Worm (Caenorhabditis elegans) whole organism, L2 larva: ENCODE measurements around the gene sri-40.
"Not testable (repeated sequence)": the region's sequence is repeated elsewhere in the genome, so short reads cannot be mapped to it uniquely, and the experiment has no call there.

Source experiments
- F13H6.1 ChIP-seq: sonication (generic microtip); optimal IDR thresholded peaks from 2 replicates; lab custom pipeline; 2016; ENCODE audit warnings: missing genetic modification characterization, missing compliant biosample characterization
- Y55F3AM.14 ChIP-seq: fragments of 200-800 bp; sonication (Bioruptor generic); optimal IDR thresholded peaks from 2 replicates; lab custom pipeline; 2018; ENCODE audit warnings: mild to moderate bottlenecking, missing genetic modification characterization, missing compliant biosample characterization
- alr-1 ChIP-seq: fragments of 150-350 bp; optimal IDR thresholded peaks from 2 replicates; lab custom pipeline; 2014; ENCODE audit warnings: missing biosample characterization, missing genetic modification characterization
- aly-2 ChIP-seq: fragments of 150-350 bp; optimal IDR thresholded peaks from 2 replicates; lab custom pipeline; 2014; ENCODE audit warnings: missing biosample characterization, missing genetic modification characterization
- ceh-16 ChIP-seq: fragments of 150-350 bp; optimal IDR thresholded peaks from 2 replicates; lab custom pipeline; 2014; ENCODE audit warnings: missing biosample characterization, missing genetic modification characterization
- ceh-82 ChIP-seq: fragments of 150-350 bp; optimal IDR thresholded peaks from 2 replicates; lab custom pipeline; 2014; ENCODE audit warnings: missing biosample characterization, missing genetic modification characterization
- crh-2 ChIP-seq: sonication (generic microtip); optimal IDR thresholded peaks from 2 replicates; lab custom pipeline; 2017; ENCODE audit warnings: missing biosample characterization, missing genetic modification characterization
- dmd-4 ChIP-seq: sonication (generic microtip); optimal IDR thresholded peaks from 2 replicates; lab custom pipeline; 2017; ENCODE audit warnings: missing biosample characterization, missing genetic modification characterization
- egl-27 ChIP-seq: sonication (generic microtip); optimal IDR thresholded peaks from 3 replicates; lab custom pipeline; 2017; ENCODE audit warnings: missing biosample characterization, missing genetic modification reagents, missing genetic modification characterization
- elt-1 ChIP-seq: fragments of 150-350 bp; optimal IDR thresholded peaks from 2 replicates; lab custom pipeline; 2014; ENCODE audit warnings: missing biosample characterization, missing genetic modification characterization
- elt-3 ChIP-seq: sonication (generic microtip); optimal IDR thresholded peaks from 2 replicates; lab custom pipeline; 2017; ENCODE audit warnings: missing biosample characterization, missing genetic modification characterization
- gmeb-1 ChIP-seq: fragments of 150-350 bp; optimal IDR thresholded peaks from 2 replicates; lab custom pipeline; 2014; ENCODE audit warnings: missing biosample characterization, missing genetic modification characterization
- lin-11 ChIP-seq: fragments of 150-350 bp; sonication (generic microtip); optimal IDR thresholded peaks from 2 replicates; lab custom pipeline; 2014; ENCODE audit warnings: missing biosample characterization, missing genetic modification characterization, inconsistent platforms, mixed read lengths
- lin-13 ChIP-seq: fragments of 150-350 bp; optimal IDR thresholded peaks from 2 replicates; lab custom pipeline; 2014; ENCODE audit warnings: missing biosample characterization, missing genetic modification reagents, missing genetic modification characterization
- lin-39 ChIP-seq: fragments of 150-350 bp; optimal IDR thresholded peaks from 2 replicates; lab custom pipeline; 2014; ENCODE audit warnings: missing biosample characterization, missing genetic modification reagents, missing genetic modification characterization
- mab-5 ChIP-seq: fragments of 150-350 bp; optimal IDR thresholded peaks from 2 replicates; lab custom pipeline; 2014; ENCODE audit warnings: missing biosample characterization, missing genetic modification characterization
- nhr-11 ChIP-seq: fragments of 150-350 bp; optimal IDR thresholded peaks from 2 replicates; lab custom pipeline; 2014; ENCODE audit warnings: missing biosample characterization, missing genetic modification characterization
- nhr-12 ChIP-seq: fragments of 150-350 bp; optimal IDR thresholded peaks from 2 replicates; lab custom pipeline; 2014; ENCODE audit warnings: missing biosample characterization, missing genetic modification characterization
- nhr-21 ChIP-seq: fragments of 150-350 bp; optimal IDR thresholded peaks from 2 replicates; lab custom pipeline; 2014; ENCODE audit warnings: missing biosample characterization, missing genetic modification characterization
- nhr-23 ChIP-seq: fragments of 150-350 bp; optimal IDR thresholded peaks from 2 replicates; lab custom pipeline; 2014; ENCODE audit warnings: missing biosample characterization, missing genetic modification reagents, missing genetic modification characterization
- nhr-237 ChIP-seq: fragments of 150-350 bp; optimal IDR thresholded peaks from 2 replicates; lab custom pipeline; 2014; ENCODE audit warnings: missing biosample characterization, missing genetic modification characterization
- nhr-77 ChIP-seq: fragments of 150-350 bp; optimal IDR thresholded peaks from 2 replicates; lab custom pipeline; 2014; ENCODE audit warnings: missing biosample characterization, missing genetic modification characterization
- peb-1 ChIP-seq: fragments of 150-350 bp; optimal IDR thresholded peaks from 2 replicates; lab custom pipeline; 2014; ENCODE audit warnings: missing biosample characterization, missing genetic modification characterization
- sem-4 ChIP-seq: fragments of 150-350 bp; optimal IDR thresholded peaks from 2 replicates; lab custom pipeline; 2014; ENCODE audit warnings: missing biosample characterization, missing genetic modification reagents, missing genetic modification characterization
- sma-3 ChIP-seq: sonication (generic microtip); optimal IDR thresholded peaks from 2 replicates; lab custom pipeline; 2016; ENCODE audit warnings: missing genetic modification reagents, missing genetic modification characterization, missing compliant biosample characterization
- snpc-4 ChIP-seq: fragments of 150-350 bp; optimal IDR thresholded peaks from 2 replicates; lab custom pipeline; 2014; ENCODE audit warnings: missing biosample characterization, missing genetic modification characterization
- unc-39 ChIP-seq: fragments of 150-350 bp; optimal IDR thresholded peaks from 2 replicates; lab custom pipeline; 2014; ENCODE audit warnings: missing biosample characterization, missing genetic modification characterization
- unc-62 ChIP-seq: fragments of 150-350 bp; optimal IDR thresholded peaks from 2 replicates; lab custom pipeline; 2014; ENCODE audit warnings: missing biosample characterization, missing genetic modification reagents, missing genetic modification characterization
- zag-1 ChIP-seq: fragments of 150-350 bp; optimal IDR thresholded peaks from 2 replicates; lab custom pipeline; 2014; ENCODE audit warnings: missing biosample characterization, missing genetic modification characterization
- ztf-1 ChIP-seq: fragments of 200-800 bp; sonication (Bioruptor generic); conservative IDR thresholded peaks from 2 replicates; pipeline ENCODE4 v1.3.6; 2022; ENCODE audit warnings: missing genetic modification characterization, missing compliant biosample characterization
- ztf-11 ChIP-seq: sonication (generic microtip); optimal IDR thresholded peaks from 2 replicates; lab custom pipeline; 2017; ENCODE audit warnings: missing biosample characterization, missing genetic modification characterization
- ztf-4 ChIP-seq: fragments of 150-350 bp; optimal IDR thresholded peaks from 2 replicates; lab custom pipeline; 2014; ENCODE audit warnings: missing biosample characterization, missing genetic modification characterization

sri-40 gene

ce11 chrII:3156749-3157148 lies 21.0 kb upstream of the sri-40 start, which contains the start of gene sri-33:
sri-33 (minus strand) TSS chrII:3156849.
- TF ChIP-seq lin-39 (tag; lab: Kevin White, UChicago) (no peak), nhr-21 (tag; lab: Kevin White, UChicago) (peak; percentile 5), zag-1 (tag; lab: Kevin White, UChicago) (no peak)

- TF ChIP-seq nhr-21 (tag; lab: Kevin White, UChicago) (no peak), elt-1 (no peak), sma-3 (GFP tag; lab: Kevin White, UChicago) (no peak)
Observed at ce11 chrII:3158985-3159384, 18.8 kb upstream of the sri-40 start, which contains the start of gene sri-34. sri-34 (minus strand) TSS chrII:3159085.

ce11 chrII:3170089-3170488 lies 7.7 kb upstream of the sri-40 start, which contains the start of gene fbxc-55:
fbxc-55 (minus strand) TSS chrII:3170189.
- TF ChIP-seq ztf-11 (no peak), sma-3 (GFP tag; lab: Kevin White, UChicago) (no peak), elt-3 (tag; lab: Kevin White, UChicago) (no peak), ceh-16 (tag; lab: Kevin White, UChicago) (no peak), egl-27 (tag; lab: Kevin White, UChicago) (no peak), mab-5 (tag; lab: Kevin White, UChicago) (no peak), lin-11 (tag; lab: Kevin White, UChicago) (no peak), ztf-4 (tag; lab: Kevin White, UChicago) (no peak), ceh-82 (tag; lab: Kevin White, UChicago) (no peak), unc-62 (GFP tag; lab: Kevin White, UChicago) (no peak), nhr-11 (no peak), F13H6.1 (tag; lab: Kevin White, UChicago) (no peak), lin-13 (GFP tag; lab: Kevin White, UChicago) (no peak), nhr-21 (tag; lab: Kevin White, UChicago) (no peak), Y55F3AM.14 (GFP tag; lab: Kevin White, UChicago) (no peak), peb-1 (tag; lab: Kevin White, UChicago) (no peak), dmd-4 (tag; lab: Kevin White, UChicago) (no peak)

ce11 chrII:3172176-3172575 lies 5.6 kb upstream of the sri-40 start, which contains the start of gene Y27F2A.10:
Y27F2A.10 (minus strand) TSS chrII:3172276.
- no peak for TF ChIP-seq ztf-4 (tag; lab: Kevin White, UChicago)
- no peak for TF ChIP-seq nhr-23 (tag; lab: Kevin White, UChicago)
- TF ChIP-seq ztf-1 (GFP tag; lab: Robert Waterston, UW), result no peak
- no peak for TF ChIP-seq Y55F3AM.14 (GFP tag; lab: Kevin White, UChicago)
- no peak for TF ChIP-seq peb-1 (tag; lab: Kevin White, UChicago)
- TF ChIP-seq crh-2, result no peak
- no peak for TF ChIP-seq F13H6.1 (tag; lab: Kevin White, UChicago)
- no peak for TF ChIP-seq alr-1 (tag; lab: Kevin White, UChicago)
- no peak for TF ChIP-seq dmd-4 (tag; lab: Kevin White, UChicago)
- TF ChIP-seq aly-2 (tag; lab: Kevin White, UChicago), result no peak
- TF ChIP-seq unc-39 (tag; lab: Kevin White, UChicago), result no peak
- TF ChIP-seq nhr-237 (tag; lab: Kevin White, UChicago), result no peak
- TF ChIP-seq nhr-12 (tag; lab: Kevin White, UChicago), result no peak
- no peak for TF ChIP-seq sem-4
- TF ChIP-seq gmeb-1 (tag; lab: Kevin White, UChicago), result no peak
- TF ChIP-seq snpc-4, result no peak
- no peak for TF ChIP-seq nhr-21 (tag; lab: Kevin White, UChicago)
- TF ChIP-seq elt-3 (tag; lab: Kevin White, UChicago), result no peak

ce11 chrII:3183300-3183840 lies 5.6 kb downstream of the sri-40 start, which contains the start of the genes Y27F2A.6 and Y27F2A.8:
Y27F2A.6 (minus strand) TSS chrII:3183400.
Y27F2A.8 (plus strand) TSS chrII:3183790.
- TF ChIP-seq nhr-21, elt-3, lin-11 (tag; lab: Kevin White, UChicago): not testable (repeated sequence)
- TF ChIP-seq, all 48 proteins: peak for 0; not testable (repeated sequence) for 48

- TF ChIP-seq nhr-77, nhr-21, aly-2 (tag; lab: Kevin White, UChicago): not testable (repeated sequence)
Observed at ce11 chrII:3184858-3185257, 7.1 kb downstream of the sri-40 start, which contains the start of gene sri-78. sri-78 (plus strand) TSS chrII:3185158.
